Fruit fly (Drosophila melanogaster): ENCODE data around the gene Cp18.

The Cp18 gene

dm6 chr3L:8708856-8709255 lies 17.7 kb upstream of the Cp18 start:
- TF ChIP-seq CG17801 (GFP tag; optimal IDR thresholded peaks at IDR 0.05; ENCODE audit: partially characterized antibody) = no peak

dm6 chr3L:8712913-8713312 lies 13.7 kb upstream of the Cp18 start:
- no peak for TF ChIP-seq CG17801 (GFP tag; optimal IDR thresholded peaks at IDR 0.05; ENCODE audit: partially characterized antibody)

- TF ChIP-seq CG17801 (GFP tag; optimal IDR thresholded peaks at IDR 0.05; ENCODE audit: partially characterized antibody) = no peak
These were observed 10.6 kb upstream of the Cp18 start for dm6 chr3L:8716013-8716412.

dm6 chr3L:8718602-8719001 lies 8.0 kb upstream of the Cp18 start:
- TF ChIP-seq CG17801 (GFP tag; optimal IDR thresholded peaks at IDR 0.05; ENCODE audit: partially characterized antibody) = no peak

- no peak for TF ChIP-seq CG17801 (GFP tag; optimal IDR thresholded peaks at IDR 0.05; ENCODE audit: partially characterized antibody)
These were observed 6.5 kb upstream of the Cp18 start, which contains the start of gene SrpRbeta for dm6 chr3L:8719990-8720559. Gene SrpRbeta, minus strand, starts transcription at chr3L:8720225.

- TF ChIP-seq CG17801 (GFP tag; optimal IDR thresholded peaks at IDR 0.05; ENCODE audit: partially characterized antibody) = no peak
These were observed 5.4 kb upstream of the Cp18 start, which contains the start of the genes CG32022 and CG6511 for dm6 chr3L:8721145-8721544. Gene CG32022, minus strand, starts transcription at chr3L:8721272. Gene CG6511, plus strand, starts transcription at chr3L:8721324.

- no peak for TF ChIP-seq CG17801 (GFP tag; optimal IDR thresholded peaks at IDR 0.05; ENCODE audit: partially characterized antibody)
These were observed 1.3 kb upstream of the Cp18 start for dm6 chr3L:8725252-8725651.

dm6 chr3L:8725674-8726073 lies 917 bp upstream of the Cp18 start, which contains the start of gene CG43965:
Gene CG43965, minus strand, starts transcription at chr3L:8725774.
- no peak for TF ChIP-seq CG17801 (GFP tag; optimal IDR thresholded peaks at IDR 0.05; ENCODE audit: partially characterized antibody)

dm6 chr3L:8728181-8728580 lies 1.6 kb downstream of the Cp18 start, which contains the start of gene Cp15:
Gene Cp15, plus strand, starts transcription at chr3L:8728481.
- no peak for TF ChIP-seq CG17801 (GFP tag; optimal IDR thresholded peaks at IDR 0.05; ENCODE audit: partially characterized antibody)

dm6 chr3L:8729565-8729964 lies 3.0 kb downstream of the Cp18 start, which contains the start of gene Cp19:
Gene Cp19, plus strand, starts transcription at chr3L:8729865.
- no peak for TF ChIP-seq CG17801 (GFP tag; optimal IDR thresholded peaks at IDR 0.05; ENCODE audit: partially characterized antibody)

- TF ChIP-seq CG17801 (GFP tag; optimal IDR thresholded peaks at IDR 0.05; ENCODE audit: partially characterized antibody) = no peak
These were observed 5.0 kb downstream of the Cp18 start, which contains the start of gene Cp16 for dm6 chr3L:8731494-8731994. Gene Cp16, plus strand, starts transcription at chr3L:8731944.

- TF ChIP-seq CG17801 (GFP tag; optimal IDR thresholded peaks at IDR 0.05; ENCODE audit: partially characterized antibody) = no peak
These were observed 14.5 kb downstream of the Cp18 start for dm6 chr3L:8741051-8741468.

- TF ChIP-seq CG17801 (GFP tag; optimal IDR thresholded peaks at IDR 0.05; ENCODE audit: partially characterized antibody) = no peak
These were observed 18.6 kb downstream of the Cp18 start, which contains the start of gene Prm for dm6 chr3L:8745210-8745609. Gene Prm, minus strand, starts transcription at chr3L:8745310.

dm6 chr3L:8746519-8746918 lies 19.9 kb downstream of the Cp18 start:
- no peak for TF ChIP-seq CG17801 (GFP tag; optimal IDR thresholded peaks at IDR 0.05; ENCODE audit: partially characterized antibody)

- no peak for TF ChIP-seq CG17801 (GFP tag; optimal IDR thresholded peaks at IDR 0.05; ENCODE audit: partially characterized antibody)
These were observed 21.7 kb downstream of the Cp18 start for dm6 chr3L:8748323-8748722.

- no peak for TF ChIP-seq CG17801 (GFP tag; optimal IDR thresholded peaks at IDR 0.05; ENCODE audit: partially characterized antibody)
These were observed 22.2 kb downstream of the Cp18 start for dm6 chr3L:8748839-8749238.

Measured in ovary, adult (tissue).